Worm (Caenorhabditis elegans): ENCODE results near the gene tftc-3.

DNA sequence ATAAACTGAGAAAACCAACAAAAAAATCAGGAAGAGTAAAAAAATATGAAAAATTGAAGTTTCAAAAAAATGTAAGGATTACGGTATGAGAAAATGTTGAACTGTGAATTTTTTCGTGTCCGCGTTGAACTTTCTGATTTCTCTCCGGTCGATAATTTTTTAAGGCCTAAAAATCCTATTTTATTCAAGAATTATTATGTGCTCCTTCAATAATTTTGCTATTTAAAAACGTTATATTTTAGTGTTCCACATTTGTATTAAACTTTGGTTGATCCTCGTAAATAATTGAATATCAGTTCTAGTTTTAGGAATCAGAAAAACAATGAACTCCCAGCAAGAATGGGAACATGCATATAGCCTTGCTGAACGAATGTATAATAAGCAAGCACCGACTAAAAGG is 2.5 kb upstream of the tftc-3 start, which contains the start of gene hpo-40:
- no peak for TF ChIP-seq snpc-4 (tag; optimal IDR thresholded peaks at IDR 0.05)
- TF ChIP-seq zfp-3 (GFP tag; conservative IDR thresholded peaks at IDR 0.05) = no peak
